Worm (Caenorhabditis elegans): ENCODE results near the gene fipr-16.

DNA sequence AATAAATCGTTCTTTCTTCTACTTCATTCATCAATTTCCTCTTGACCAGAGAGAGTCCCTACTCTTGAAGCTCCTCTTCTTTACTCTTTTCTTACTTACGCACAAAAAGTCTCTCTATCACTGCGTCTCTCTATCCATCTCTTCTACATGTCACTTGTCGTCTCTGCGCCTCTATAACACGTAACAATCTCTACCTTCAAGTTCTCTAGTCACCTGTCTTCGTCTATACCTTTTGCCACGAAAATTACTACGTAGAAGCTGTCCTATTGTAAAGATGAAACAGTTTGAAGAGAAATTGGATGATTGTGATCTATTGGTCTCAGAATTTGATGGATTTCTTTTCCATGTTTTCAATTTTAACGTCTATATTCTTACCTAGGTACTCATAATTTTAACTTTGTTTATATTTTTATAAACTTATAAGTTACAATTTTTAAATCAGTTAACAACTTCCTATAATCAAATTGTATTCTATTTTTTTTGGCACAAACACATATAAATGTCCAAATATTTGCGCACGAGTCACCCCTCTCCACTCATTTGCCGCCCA lies 33.9 kb downstream of the fipr-16 start, which contains the start of gene C02D5.2:
- TF ChIP-seq unc-55 (GFP tag; optimal IDR thresholded peaks at IDR 0.05) (peak; percentile 23), nhr-23 (tag; optimal IDR thresholded peaks at IDR 0.05) (no peak), aly-2 (tag; optimal IDR thresholded peaks at IDR 0.05) (no peak), blmp-1 (tag; optimal IDR thresholded peaks at IDR 0.05; ENCODE audit: insufficient read depth) (peak; percentile 11), nhr-12 (tag; optimal IDR thresholded peaks at IDR 0.05) (no peak)
